Fruit fly (Drosophila melanogaster) whole organism, embryonic: ENCODE results near the gene CG13070.

Experiments
- Bdp1 ChIP-seq: fragments of 200-800 bp; sonication (Bioruptor generic); optimal IDR thresholded peaks from 3 replicates; lab custom pipeline; 2016; ENCODE audit warnings: missing biosample characterization, missing genetic modification characterization
- CG1024 ChIP-seq: fragments of 200-800 bp; sonication (Bioruptor generic); IDR thresholded peaks from 2 replicates; pipeline ENCODE4 v1.3.6; 2022; ENCODE audit warnings: missing biosample characterization, missing genetic modification characterization
- CG11247 ChIP-seq: fragments of 200-800 bp; sonication (Bioruptor generic); IDR thresholded peaks from 2 replicates; pipeline ENCODE4 v1.3.6; 2022; ENCODE audit warnings: missing biosample characterization, missing genetic modification characterization
- CG12299 ChIP-seq: fragments of 200-800 bp; sonication (Bioruptor generic); optimal IDR thresholded peaks from 2 replicates; lab custom pipeline; 2018; ENCODE audit warnings: missing biosample characterization, mild to moderate bottlenecking, missing genetic modification characterization
- CG14441 ChIP-seq: fragments of 200-800 bp; sonication (Bioruptor generic); IDR thresholded peaks from 2 replicates; pipeline ENCODE4 v1.3.6; 2022; ENCODE audit warnings: missing biosample characterization, missing genetic modification characterization
- CG14667 ChIP-seq: fragments of 200-800 bp; sonication (Bioruptor generic); IDR thresholded peaks from 2 replicates; pipeline ENCODE4 v1.3.6; 2022; ENCODE audit warnings: missing biosample characterization, missing genetic modification characterization
- CG17328 ChIP-seq: fragments of 200-800 bp; sonication (Bioruptor generic); IDR thresholded peaks from 2 replicates; pipeline ENCODE4 v1.3.6; 2022; ENCODE audit warnings: missing biosample characterization, missing genetic modification characterization
- CG17359 ChIP-seq: fragments of 200-800 bp; sonication (Bioruptor generic); optimal IDR thresholded peaks from 3 replicates; lab custom pipeline; 2018; ENCODE audit warnings: missing biosample characterization, mild to moderate bottlenecking, missing genetic modification characterization, moderate library complexity
- CG33557 ChIP-seq: fragments of 200-800 bp; sonication (Bioruptor generic); optimal IDR thresholded peaks from 2 replicates; lab custom pipeline; 2019; ENCODE audit warnings: missing biosample characterization, mild to moderate bottlenecking, missing genetic modification characterization, moderate library complexity
- CG34376 ChIP-seq: fragments of 200-800 bp; sonication (Bioruptor generic); optimal IDR thresholded peaks from 2 replicates; lab custom pipeline; 2018; ENCODE audit warnings: missing biosample characterization, mild to moderate bottlenecking, missing genetic modification characterization
- CG3726 ChIP-seq: fragments of 200-800 bp; sonication (Bioruptor generic); IDR thresholded peaks from 3 replicates; pipeline ENCODE4, ENCODE4 v1.3.6; 2022; ENCODE audit warnings: missing biosample characterization, missing genetic modification characterization
- CG4328 ChIP-seq: fragments of 200-800 bp; sonication (Bioruptor generic); optimal IDR thresholded peaks from 3 replicates; lab custom pipeline; 2017; ENCODE audit warnings: missing biosample characterization, missing genetic modification reagents, missing genetic modification characterization
- CG6813 ChIP-seq: fragments of 200-800 bp; sonication (Bioruptor generic); optimal IDR thresholded peaks from 2 replicates; lab custom pipeline; 2017; ENCODE audit warnings: missing biosample characterization, missing genetic modification characterization, mild to moderate bottlenecking, moderate library complexity, missing genetic modification reagents
- D ChIP-seq, 2 experiments: fragments of 200-800 bp in 1 of 2; fragments of >200 bp in 1 of 2; sonication (Bioruptor generic) in 1 of 2; optimal IDR thresholded peaks; 2 replicates in 1 of 2; 3 replicates in 1 of 2; lab custom pipeline; 2017; ENCODE audit warnings: mild to moderate bottlenecking in 1 of 2, missing biosample characterization in 1 of 2, missing genetic modification characterization in 1 of 2, missing genetic modification reagents in 1 of 2
- Hr39 ChIP-seq: fragments of >200 bp; optimal IDR thresholded peaks from 2 replicates; lab custom pipeline; 2017
- Myb ChIP-seq: fragments of 200-800 bp; sonication (Bioruptor generic); optimal IDR thresholded peaks from 2 replicates; lab custom pipeline; 2016; ENCODE audit warnings: missing biosample characterization, missing genetic modification characterization
- NFAT ChIP-seq: fragments of 200-800 bp; sonication (Bioruptor generic); IDR thresholded peaks from 2 replicates; pipeline ENCODE4 v1.3.6; 2022; ENCODE audit warnings: missing biosample characterization, missing genetic modification characterization
- Nf-YC ChIP-seq: fragments of 200-800 bp; optimal IDR thresholded peaks from 3 replicates; lab custom pipeline; 2019; ENCODE audit warnings: missing biosample characterization, mild to moderate bottlenecking, missing genetic modification characterization, moderate library complexity
- NfI ChIP-seq: fragments of 200-800 bp; sonication (Bioruptor generic); optimal IDR thresholded peaks from 3 replicates; lab custom pipeline; 2018; ENCODE audit warnings: missing biosample characterization, mild to moderate bottlenecking, missing genetic modification characterization, moderate library complexity
- Six4 ChIP-seq: fragments of 200-800 bp; sonication (Bioruptor generic); optimal IDR thresholded peaks from 2 replicates; lab custom pipeline; 2016; ENCODE audit warnings: missing biosample characterization, missing genetic modification characterization
- Stat92E ChIP-seq, 3 experiments: fragments of >200 bp in 2 of 3; fragments of 200-800 bp in 1 of 3; sonication (Bioruptor generic) in 1 of 3; optimal IDR thresholded peaks; 2 replicates each; lab custom pipeline; 2017 to 2019; ENCODE audit warnings: missing biosample characterization in 3 of 3, missing genetic modification characterization in 3 of 3, mild to moderate bottlenecking in 1 of 3, moderate library complexity in 1 of 3
- Usf ChIP-seq: fragments of 200-800 bp; sonication (Bioruptor generic); optimal IDR thresholded peaks from 2 replicates; lab custom pipeline; 2017; ENCODE audit warnings: missing genotype, missing biosample characterization, missing genetic modification characterization
- ab ChIP-seq: fragments of 200-800 bp; sonication (Bioruptor generic); optimal IDR thresholded peaks from 2 replicates; lab custom pipeline; 2016; ENCODE audit warnings: missing biosample characterization, missing genetic modification characterization
- az2 ChIP-seq: fragments of 200-800 bp; sonication (Bioruptor generic); optimal IDR thresholded peaks from 3 replicates; lab custom pipeline; 2016; ENCODE audit warnings: missing biosample characterization, missing genetic modification characterization
- bab2 ChIP-seq: fragments of 200-800 bp; sonication (Bioruptor generic); optimal IDR thresholded peaks from 2 replicates; lab custom pipeline; 2016; ENCODE audit warnings: missing biosample characterization, missing genetic modification characterization
- bsh ChIP-seq, 2 experiments: fragments of 200-800 bp; sonication (Bioruptor generic); optimal IDR thresholded peaks; 2 replicates each; lab custom pipeline; 2017 to 2018; ENCODE audit warnings: mild to moderate bottlenecking in 2 of 2, missing biosample characterization in 2 of 2, missing genetic modification characterization in 2 of 2, moderate library complexity in 1 of 2
- cg ChIP-seq: fragments of 200-800 bp; sonication (Bioruptor generic); optimal IDR thresholded peaks from 3 replicates; lab custom pipeline; 2019; ENCODE audit warnings: missing biosample characterization, mild to moderate bottlenecking, missing genetic modification characterization, moderate library complexity
- chif ChIP-seq, 2 experiments: fragments of 200-800 bp; sonication (Bioruptor generic); optimal IDR thresholded peaks; 3 replicates each; lab custom pipeline; 2016; ENCODE audit warnings: missing biosample characterization in 2 of 2, missing genetic modification characterization in 2 of 2
- chinmo ChIP-seq: fragments of 200-800 bp; sonication (Bioruptor generic); IDR thresholded peaks from 4 replicates; pipeline ENCODE4 v1.3.6; 2022; ENCODE audit warnings: missing biosample characterization, missing genetic modification characterization; ENCODE audit not compliant: partially characterized antibody
- dmrt99B ChIP-seq: fragments of 200-800 bp; sonication (Bioruptor generic); optimal IDR thresholded peaks from 2 replicates; lab custom pipeline; 2018; ENCODE audit warnings: missing biosample characterization, mild to moderate bottlenecking, missing genetic modification characterization, moderate library complexity
- eve ChIP-seq, 2 experiments: fragments of >200 bp; optimal IDR thresholded peaks; 2 replicates each; lab custom pipeline; 2017; ENCODE audit warnings: missing biosample characterization in 2 of 2, missing genetic modification characterization in 2 of 2
- ftz-f1 ChIP-seq: fragments of 200-800 bp; sonication (Bioruptor generic); optimal IDR thresholded peaks from 2 replicates; lab custom pipeline; 2016; ENCODE audit warnings: missing biosample characterization, missing genetic modification characterization
- hb ChIP-seq: fragments of 200-800 bp; sonication (Bioruptor generic); IDR thresholded peaks from 3 replicates; pipeline ENCODE4 v1.3.6; 2022; ENCODE audit warnings: missing biosample characterization, missing genetic modification characterization; ENCODE audit not compliant: partially characterized antibody
- maf-S ChIP-seq: fragments of 200-800 bp; sonication (Bioruptor generic); optimal IDR thresholded peaks from 2 replicates; lab custom pipeline; 2016; ENCODE audit warnings: missing biosample characterization, missing genetic modification characterization
- nom ChIP-seq: fragments of 200-800 bp; sonication (Bioruptor generic); optimal IDR thresholded peaks from 2 replicates; lab custom pipeline; 2017; ENCODE audit warnings: missing biosample characterization, missing genetic modification characterization, mild to moderate bottlenecking, moderate library complexity, missing genetic modification reagents
- slp2 ChIP-seq: fragments of 200-800 bp; sonication (Bioruptor generic); optimal IDR thresholded peaks from 2 replicates; lab custom pipeline; 2016; ENCODE audit warnings: missing biosample characterization, missing genetic modification characterization
- sna ChIP-seq: fragments of 200-800 bp; sonication (Bioruptor generic); IDR thresholded peaks from 2 replicates; pipeline ENCODE4 v1.3.6; 2022; ENCODE audit warnings: missing biosample characterization, missing genetic modification characterization; ENCODE audit not compliant: partially characterized antibody
- vvl ChIP-seq: fragments of 200-800 bp; sonication (Bioruptor generic); IDR thresholded peaks from 2 replicates; pipeline ENCODE4 v1.3.6; 2022; ENCODE audit warnings: missing biosample characterization, missing genetic modification characterization
- zf30C ChIP-seq: fragments of 200-800 bp; sonication (Bioruptor generic); optimal IDR thresholded peaks from 3 replicates; lab custom pipeline; 2018; ENCODE audit warnings: missing biosample characterization, mild to moderate bottlenecking, missing genetic modification characterization
- zfh2 ChIP-seq: fragments of 200-800 bp; sonication (Bioruptor generic); optimal IDR thresholded peaks from 2 replicates; lab custom pipeline; 2016; ENCODE audit warnings: missing biosample characterization, missing genetic modification characterization

Gene CG13070

DNA sequence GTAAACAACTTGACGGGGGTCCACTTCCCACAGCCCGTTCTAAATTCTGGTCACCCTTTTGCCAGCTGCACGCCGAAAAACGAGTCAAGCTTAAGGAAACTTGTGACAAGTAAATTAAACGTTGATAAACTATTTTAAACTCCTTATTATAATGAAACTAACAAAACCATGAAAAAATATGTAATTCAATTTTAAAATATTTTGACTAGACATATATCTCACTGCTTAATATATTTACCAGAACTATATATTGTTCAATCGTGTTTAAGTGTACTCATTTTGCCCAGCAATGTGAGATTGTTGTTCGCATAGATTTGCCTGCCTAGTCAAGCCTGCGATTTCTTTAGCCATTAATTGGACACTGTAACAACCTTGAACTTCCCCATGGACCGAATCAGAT, 3.6 kb upstream of the CG13070 start, which contains the start of gene CG13053:
Gene CG13053 (minus strand): TSS at position 171 of the 400 bp plus-strand sequence.
- TF ChIP-seq Stat92E (GFP tag; optimal IDR thresholded peaks at IDR 0.05; lab: Kevin White, UChicago) (no peak), bsh (GFP tag; optimal IDR thresholded peaks at IDR 0.05; lab: Kevin White, UChicago) (peak in 1 of 2 experiments; percentile 55), nom (GFP tag; lab: Kevin White, UChicago) (peak; percentile 37)

DNA sequence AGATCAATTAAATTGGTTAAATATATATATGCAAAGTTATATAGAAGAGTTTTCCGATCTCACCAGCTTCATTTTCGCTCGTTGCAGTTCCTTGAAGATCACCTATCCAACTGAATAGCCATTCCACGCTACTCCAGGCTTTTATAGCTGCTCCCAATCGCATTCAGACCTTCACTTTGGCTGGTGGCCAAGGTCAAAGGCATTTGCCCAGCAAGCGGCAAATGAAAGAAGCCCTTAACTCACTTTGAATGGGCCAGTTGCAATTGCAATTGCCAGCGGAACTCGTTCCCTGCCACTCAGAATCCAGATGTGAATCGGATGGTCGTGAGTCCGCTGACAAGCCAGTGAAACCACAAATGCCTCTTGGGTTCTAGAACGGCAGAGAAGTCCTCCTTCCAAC, 1.6 kb upstream of the CG13070 start, which contains the start of gene CG34247:
Gene CG34247 (minus strand): TSS at position 101 of the 400 bp plus-strand sequence.
- TF ChIP-seq CG17359 = no peak
- no peak for TF ChIP-seq Bdp1 (GFP tag; lab: Kevin White, UChicago)
- no peak for TF ChIP-seq slp2 (GFP tag; lab: Kevin White, UChicago)
- TF ChIP-seq CG14667 = no peak
- TF ChIP-seq CG1024 (GFP tag; lab: Robert Waterston, UW) = no peak
- no peak for TF ChIP-seq CG6813
- no peak for TF ChIP-seq zfh2
- no peak for TF ChIP-seq CG34376 (GFP tag; lab: Kevin White, UChicago)
- no peak for TF ChIP-seq az2

DNA sequence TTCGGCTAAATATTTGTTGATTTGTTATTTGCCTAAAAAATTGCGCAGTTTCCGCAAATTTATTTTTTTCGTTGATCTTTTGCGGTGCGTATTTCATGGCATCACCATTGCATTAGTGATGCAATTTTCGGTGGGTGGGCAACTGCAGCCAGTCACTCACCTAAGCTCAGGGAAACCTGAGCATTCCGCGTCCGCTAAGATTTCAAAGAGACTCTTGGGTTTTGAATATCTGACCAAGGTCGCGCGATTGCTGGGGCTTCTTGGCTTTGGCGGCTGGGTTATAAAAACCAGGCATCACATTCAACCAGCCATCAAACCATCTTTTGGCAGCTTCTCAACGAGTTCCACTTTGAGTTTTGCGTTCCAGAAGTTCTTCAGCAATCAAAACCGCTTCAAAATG, 703 bp upstream of the CG13070 start, which contains the start of gene CG13071:
Gene CG13071 (plus strand): TSS at position 301 of the 400 bp plus-strand sequence.
- TF ChIP-seq sna (GFP tag; lab: Robert Waterston, UW) (no peak), CG11247 (GFP tag; lab: Robert Waterston, UW) (no peak), CG33557 (GFP tag; lab: Kevin White, UChicago) (no peak), CG12299 (no peak), Hr39 (lab: Kevin White, UChicago) (no peak), Myb (GFP tag; lab: Kevin White, UChicago) (no peak), CG14441 (GFP tag; lab: Robert Waterston, UW) (no peak), CG3726 (no peak), NFAT (no peak), CG17328 (GFP tag; lab: Robert Waterston, UW) (no peak), eve (GFP tag; optimal IDR thresholded peaks at IDR 0.05; lab: Kevin White, UChicago) (no peak), ftz-f1 (GFP tag; lab: Kevin White, UChicago) (no peak), cg (no peak), zf30C (no peak)

DNA sequence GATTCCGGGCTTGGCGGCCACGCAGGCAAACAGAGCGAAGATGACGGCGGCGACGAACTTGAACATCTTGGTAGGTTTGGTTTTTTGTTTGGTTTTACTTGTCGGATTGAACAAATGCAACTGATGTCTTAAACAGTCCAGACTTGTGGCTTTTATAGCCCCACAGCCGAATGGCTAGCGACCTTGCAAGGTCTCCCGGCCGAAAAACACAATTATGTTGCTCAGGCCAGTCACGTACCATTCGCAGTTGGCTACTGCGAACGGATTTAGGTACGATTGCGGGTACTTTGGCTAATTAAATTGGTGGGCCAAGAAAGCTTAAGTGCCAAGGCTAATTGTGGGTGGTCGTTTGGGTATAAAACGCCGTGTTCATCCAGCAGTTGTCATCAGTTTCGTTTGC, 1.9 kb downstream of the CG13070 start, which contains the start of the genes CG13051 and CG13069:
Gene CG13051 (minus strand): TSS at position 101 of the 400 bp plus-strand sequence.
Gene CG13069 (plus strand): TSS at position 386 of the 400 bp plus-strand sequence.
- TF ChIP-seq CG4328 (no peak), chinmo (GFP tag; lab: Robert Waterston, UW) (0 out of 4 replicates have a peak, but pooled peaks have one; percentile 15)

DNA sequence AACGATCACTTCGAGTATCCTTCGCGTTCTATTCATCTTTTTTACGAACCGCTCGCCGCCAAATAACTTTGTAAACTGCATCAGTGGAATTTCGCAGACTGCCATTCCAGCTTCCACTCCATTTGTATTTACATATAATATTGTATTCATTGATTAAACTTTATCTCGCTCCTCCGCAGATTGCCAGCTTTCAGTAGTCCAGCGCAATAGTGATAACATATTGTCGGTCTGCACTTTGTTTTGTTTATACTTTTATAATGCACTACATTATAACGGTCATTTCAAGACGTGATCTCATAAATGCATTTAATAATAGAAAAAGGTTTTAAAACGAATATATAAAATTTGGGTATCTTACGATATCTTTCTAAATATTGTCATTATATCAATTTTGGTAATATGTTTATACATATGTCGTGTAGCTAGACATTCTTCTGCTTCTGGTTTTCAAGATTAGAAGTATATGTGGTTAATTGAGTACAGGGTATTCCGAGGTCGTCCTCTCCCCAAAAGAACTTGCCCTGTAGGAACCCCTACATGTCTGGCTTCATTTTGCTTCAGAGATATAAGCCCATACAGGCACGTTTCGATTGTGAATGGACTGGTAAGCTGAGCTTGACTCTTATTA, 5.1 kb downstream of the CG13070 start, which contains the start of gene CG4950:
Gene CG4950 (minus strand): TSS at position 51 of the 628 bp plus-strand sequence.
- TF ChIP-seq NfI (GFP tag; lab: Kevin White, UChicago) (no peak), bsh (GFP tag; optimal IDR thresholded peaks at IDR 0.05; lab: Kevin White, UChicago) (peak in 1 of 2 experiments; percentile 9), nom (GFP tag; lab: Kevin White, UChicago) (peak; percentile 15), CG33557 (GFP tag; lab: Kevin White, UChicago) (no peak)

DNA sequence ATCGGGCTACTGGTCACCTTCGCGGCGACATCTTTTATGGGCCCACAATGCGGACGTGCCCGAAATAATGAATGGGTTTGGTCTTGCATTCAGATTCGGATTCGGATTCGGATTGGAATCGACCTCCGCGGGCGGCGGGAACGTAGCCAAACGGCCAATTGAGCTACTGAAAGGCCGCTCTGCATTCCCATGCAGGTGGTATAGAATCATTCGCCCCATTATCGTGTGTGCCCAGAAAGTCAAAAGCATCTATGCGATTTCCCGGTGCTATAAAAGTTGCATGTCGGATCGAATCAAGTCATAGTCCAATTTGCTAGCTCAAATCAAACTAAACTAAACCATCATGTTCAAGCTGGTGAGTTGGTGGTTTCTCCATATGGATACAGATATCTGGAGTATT, 5.9 kb downstream of the CG13070 start, which contains the start of gene CG13068:
Gene CG13068 (plus strand): TSS at position 301 of the 400 bp plus-strand sequence.
- TF ChIP-seq Six4 (no peak), D (optimal IDR thresholded peaks at IDR 0.05; lab: Kevin White, UChicago) (no peak), D (GFP tag; optimal IDR thresholded peaks at IDR 0.05; lab: Kevin White, UChicago) (no peak), ab (GFP tag; lab: Kevin White, UChicago) (no peak), slp2 (GFP tag; lab: Kevin White, UChicago) (no peak), bab2 (GFP tag; lab: Kevin White, UChicago) (no peak), chif (GFP tag; optimal IDR thresholded peaks at IDR 0.05; lab: Kevin White, UChicago) (no peak), hb (GFP tag; lab: Robert Waterston, UW) (0 out of 3 replicates have a peak, but pooled peaks have one; percentile 16), Nf-YC (no peak), vvl (GFP tag; lab: Robert Waterston, UW) (0 out of 2 replicates have a peak, but pooled peaks have one; percentile 39), dmrt99B (tag; lab: Kevin White, UChicago) (no peak), chinmo (GFP tag; lab: Robert Waterston, UW) (no peak), maf-S (GFP tag; lab: Kevin White, UChicago) (no peak), Usf (GFP tag; lab: Kevin White, UChicago) (no peak)
